Fruit fly (Drosophila melanogaster): ENCODE results near the gene RnrL.

dm6 chr2L:10322176-10322575 is 5.6 kb downstream of the RnrL start, which contains the start of gene CG4995:
- TF ChIP-seq EcR (GFP tag; optimal IDR thresholded peaks at IDR 0.05), result no peak
- TF ChIP-seq CG8159 (tag; optimal IDR thresholded peaks at IDR 0.05), result no peak
- TF ChIP-seq CG9948 (tag; optimal IDR thresholded peaks at IDR 0.05), result no peak
- TF ChIP-seq Ets98B (GFP tag; IDR thresholded peaks at IDR 0.05), result no peak
- no peak for TF ChIP-seq CG13204 (GFP tag; optimal IDR thresholded peaks at IDR 0.05)
- TF ChIP-seq Snoo (tag; optimal IDR thresholded peaks at IDR 0.05), result no peak
- TF ChIP-seq CG10348 (GFP tag; IDR thresholded peaks at IDR 0.05), result no peak
- no peak for TF ChIP-seq rn (GFP tag; IDR thresholded peaks at IDR 0.05)
- TF ChIP-seq CG15710 (tag; optimal IDR thresholded peaks at IDR 0.05), result no peak
